Worm (Caenorhabditis elegans) whole organism, L2 larva: ENCODE results near the gene ragc-1.

ENCODE experiments used
- ama-1 ChIP-seq: fragments of 150-350 bp; optimal IDR thresholded peaks from 2 replicates; lab custom pipeline; 2018; ENCODE audit warnings: inconsistent platforms
- lsy-2 ChIP-seq, 2 experiments: fragments of 150-350 bp in 1 of 2; sonication (generic microtip) in 1 of 2; optimal IDR thresholded peaks; 2 replicates each; lab custom pipeline; 2014 to 2017; ENCODE audit warnings: missing biosample characterization in 2 of 2, missing genetic modification characterization in 2 of 2
- mdl-1 ChIP-seq, 2 experiments: fragments of 150-350 bp in 1 of 2; sonication (generic microtip) in 1 of 2; optimal IDR thresholded peaks; 2 replicates each; lab custom pipeline; 2017; ENCODE audit warnings: missing biosample characterization in 2 of 2, missing genetic modification characterization in 2 of 2
- peb-1 ChIP-seq: fragments of 150-350 bp; optimal IDR thresholded peaks from 2 replicates; lab custom pipeline; 2014; ENCODE audit warnings: missing biosample characterization, missing genetic modification characterization
- snpc-4 ChIP-seq: fragments of 150-350 bp; optimal IDR thresholded peaks from 2 replicates; lab custom pipeline; 2014; ENCODE audit warnings: missing biosample characterization, missing genetic modification characterization
- unc-39 ChIP-seq: fragments of 150-350 bp; optimal IDR thresholded peaks from 2 replicates; lab custom pipeline; 2014; ENCODE audit warnings: missing biosample characterization, missing genetic modification characterization

DNA sequence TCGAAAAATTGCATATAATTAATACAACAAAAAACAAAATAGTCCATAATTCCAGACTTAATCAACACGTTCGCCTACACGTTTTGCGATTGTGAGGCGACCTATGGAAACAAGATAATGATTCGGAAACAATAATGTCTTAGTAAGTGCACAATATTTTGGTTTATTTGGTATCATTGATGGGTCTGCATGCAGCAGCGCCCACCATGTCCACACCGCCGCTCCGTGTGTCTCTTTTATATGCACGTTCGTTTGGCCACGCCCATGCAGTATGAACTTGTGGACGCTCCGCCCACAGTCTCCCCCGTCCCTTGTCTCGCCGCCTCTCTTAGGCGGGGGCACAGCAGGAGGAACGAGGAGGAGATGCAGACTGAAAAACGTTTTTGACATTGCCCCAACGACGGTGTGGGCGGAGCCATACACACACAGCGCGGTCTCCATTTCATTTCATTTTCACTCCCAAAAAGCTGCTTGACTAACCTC lies 10.5 kb downstream of the ragc-1 start, which contains the start of gene mig-38:
- TF ChIP-seq lsy-2 (tag; optimal IDR thresholded peaks at IDR 0.05; lab: Kevin White, UChicago) (peak; percentile 29 to 59), snpc-4 (tag; lab: Kevin White, UChicago) (no peak), peb-1 (no peak), unc-39 (no peak), mdl-1 (tag; optimal IDR thresholded peaks at IDR 0.05; lab: Kevin White, UChicago) (peak in 1 of 2 experiments; percentile 57), ama-1 (lab: Kevin White, UChicago) (peak; percentile 99)
